Worm (Caenorhabditis elegans) whole organism, L1 larva: ENCODE results near the gene F10E9.3.
"Not testable (repeated sequence)": the region's sequence is repeated elsewhere in the genome, so short reads cannot be mapped to it uniquely, and the experiment has no call there.

Source experiments
- C04F5.9 ChIP-seq: sonication (generic microtip); optimal IDR thresholded peaks from 2 replicates; lab custom pipeline; 2016; ENCODE audit warnings: missing genetic modification characterization, missing compliant biosample characterization
- C34B4.2 ChIP-seq: sonication (generic microtip); optimal IDR thresholded peaks from 2 replicates; lab custom pipeline; 2017; ENCODE audit warnings: mild to moderate bottlenecking, missing genetic modification characterization, missing compliant biosample characterization
- Y116A8C.19 ChIP-seq: sonication (generic microtip); optimal IDR thresholded peaks from 2 replicates; lab custom pipeline; 2016; ENCODE audit warnings: missing compliant biosample characterization, missing genetic modification characterization, borderline replicate concordance
- aly-2 ChIP-seq: fragments of 150-350 bp; optimal IDR thresholded peaks from 2 replicates; lab custom pipeline; 2014; ENCODE audit warnings: missing biosample characterization, missing genetic modification characterization
- blmp-1 ChIP-seq: fragments of 150-350 bp; optimal IDR thresholded peaks from 2 replicates; lab custom pipeline; 2014; ENCODE audit warnings: missing biosample characterization, missing genetic modification characterization
- ceh-8 ChIP-seq: fragments of 200-800 bp; sonication (Bioruptor generic); optimal IDR thresholded peaks from 2 replicates; lab custom pipeline; 2018; ENCODE audit warnings: mild to moderate bottlenecking, missing genetic modification characterization, moderate library complexity, missing compliant biosample characterization
- ceh-82 ChIP-seq, 3 experiments: fragments of 150-350 bp in 1 of 3; sonication (generic microtip) in 2 of 3; optimal IDR thresholded peaks; 2 replicates each; lab custom pipeline; 2014 to 2017; ENCODE audit warnings: missing biosample characterization in 3 of 3, missing genetic modification characterization in 3 of 3
- ceh-88 ChIP-seq: fragments of 200-800 bp; sonication (Bioruptor generic); IDR thresholded peaks from 2 replicates; pipeline ENCODE4 v1.3.6; 2022; ENCODE audit warnings: missing genetic modification characterization, missing compliant biosample characterization
- dsc-1 ChIP-seq: sonication (generic microtip); optimal IDR thresholded peaks from 2 replicates; lab custom pipeline; 2016; ENCODE audit warnings: mild to moderate bottlenecking, missing genetic modification characterization, missing compliant biosample characterization
- elt-3 ChIP-seq, 6 experiments: fragments of 150-350 bp in 1 of 6; sonication (generic microtip); optimal IDR thresholded peaks; 2 replicates each; lab custom pipeline; 2017 to 2018; ENCODE audit warnings: missing biosample characterization in 6 of 6, missing genetic modification characterization in 6 of 6, inconsistent platforms in 1 of 6
- ets-5 ChIP-seq: fragments of 200-800 bp; sonication (Bioruptor generic); IDR thresholded peaks from 2 replicates; pipeline ENCODE4 v1.3.6; 2022; ENCODE audit warnings: missing genetic modification characterization, missing compliant biosample characterization
- fkh-4 ChIP-seq: sonication (generic microtip); optimal IDR thresholded peaks from 2 replicates; lab custom pipeline; 2016; ENCODE audit warnings: missing compliant biosample characterization, missing genetic modification characterization, borderline replicate concordance
- fkh-8 ChIP-seq: sonication (generic microtip); optimal IDR thresholded peaks from 2 replicates; lab custom pipeline; 2016; ENCODE audit warnings: mild to moderate bottlenecking, missing genetic modification characterization, missing compliant biosample characterization
- hlh-4 ChIP-seq: sonication (generic microtip); optimal IDR thresholded peaks from 2 replicates; lab custom pipeline; 2016; ENCODE audit warnings: mild to moderate bottlenecking, missing genetic modification characterization, missing compliant biosample characterization
- irx-1 ChIP-seq: sonication (generic microtip); optimal IDR thresholded peaks from 2 replicates; lab custom pipeline; 2016; ENCODE audit warnings: missing genetic modification characterization, missing compliant biosample characterization
- lin-15B ChIP-seq: fragments of 150-350 bp; sonication (generic microtip); optimal IDR thresholded peaks from 3 replicates; lab custom pipeline; 2014; ENCODE audit warnings: missing biosample characterization, missing genetic modification characterization
- lin-35 ChIP-seq, 2 experiments: fragments of 150-350 bp; optimal IDR thresholded peaks; 2 replicates each; lab custom pipeline; 2014; ENCODE audit warnings: missing biosample characterization in 2 of 2, missing genetic modification characterization in 2 of 2, missing genetic modification reagents in 2 of 2
- lsy-2 ChIP-seq, 2 experiments: fragments of 150-350 bp; optimal IDR thresholded peaks; 2 replicates each; lab custom pipeline; 2014; ENCODE audit warnings: missing biosample characterization in 2 of 2, missing genetic modification characterization in 2 of 2
- mab-9 ChIP-seq: fragments of 200-800 bp; sonication (Bioruptor generic); IDR thresholded peaks from 2 replicates; pipeline ENCODE4 v1.3.6; 2022; ENCODE audit warnings: missing genetic modification reagents, missing genetic modification characterization, missing compliant biosample characterization
- mep-1 ChIP-seq: fragments of 150-350 bp; optimal IDR thresholded peaks from 2 replicates; lab custom pipeline; 2014; ENCODE audit warnings: missing biosample characterization, missing genetic modification characterization
- nhr-12 ChIP-seq: sonication (generic microtip); optimal IDR thresholded peaks from 2 replicates; lab custom pipeline; 2017; ENCODE audit warnings: missing biosample characterization, missing genetic modification characterization
- nhr-237 ChIP-seq: fragments of 150-350 bp; optimal IDR thresholded peaks from 2 replicates; lab custom pipeline; 2014; ENCODE audit warnings: missing biosample characterization, missing genetic modification characterization
- nhr-76 ChIP-seq: sonication (generic microtip); optimal IDR thresholded peaks from 2 replicates; lab custom pipeline; 2017; ENCODE audit warnings: missing biosample characterization, missing genetic modification characterization
- nhr-77 ChIP-seq: fragments of 150-350 bp; optimal IDR thresholded peaks from 2 replicates; lab custom pipeline; 2014; ENCODE audit warnings: missing biosample characterization, missing genetic modification characterization
- nhr-90 ChIP-seq: sonication (generic microtip); optimal IDR thresholded peaks from 2 replicates; lab custom pipeline; 2016; ENCODE audit warnings: mild to moderate bottlenecking, missing genetic modification characterization, missing compliant biosample characterization; ENCODE audit not compliant: poor library complexity
- pax-3 ChIP-seq: fragments of 200-800 bp; sonication (Bioruptor generic); optimal IDR thresholded peaks from 2 replicates; lab custom pipeline; 2018; ENCODE audit warnings: mild to moderate bottlenecking, missing genetic modification characterization, moderate library complexity, missing compliant biosample characterization
- pqm-1 ChIP-seq: sonication (generic microtip); optimal IDR thresholded peaks from 3 replicates; lab custom pipeline; 2017; ENCODE audit warnings: missing biosample characterization, missing genetic modification characterization
- rnt-1 ChIP-seq: sonication (generic microtip); optimal IDR thresholded peaks from 2 replicates; lab custom pipeline; 2016; ENCODE audit warnings: mild to moderate bottlenecking, missing genetic modification characterization, moderate library complexity, missing compliant biosample characterization
- sptf-1 ChIP-seq: fragments of 150-350 bp; optimal IDR thresholded peaks from 2 replicates; lab custom pipeline; 2014; ENCODE audit warnings: missing biosample characterization, missing genetic modification characterization
- sup-37 ChIP-seq: fragments of 200-800 bp; sonication (Bioruptor generic); optimal IDR thresholded peaks from 2 replicates; lab custom pipeline; 2018; ENCODE audit warnings: mild to moderate bottlenecking, missing genetic modification characterization, missing compliant biosample characterization
- swsn-7 ChIP-seq: sonication (generic microtip); optimal IDR thresholded peaks from 2 replicates; lab custom pipeline; 2016; ENCODE audit warnings: missing genetic modification characterization, missing compliant biosample characterization
- tlp-1 ChIP-seq: fragments of 150-350 bp; optimal IDR thresholded peaks from 2 replicates; lab custom pipeline; 2014; ENCODE audit warnings: missing biosample characterization, missing genetic modification characterization
- unc-130 ChIP-seq: fragments of 150-350 bp; optimal IDR thresholded peaks from 2 replicates; lab custom pipeline; 2017; ENCODE audit warnings: missing biosample characterization, missing genetic modification characterization, inconsistent platforms
- unc-62 ChIP-seq: fragments of 150-350 bp; optimal IDR thresholded peaks from 2 replicates; lab custom pipeline; 2014; ENCODE audit warnings: missing biosample characterization, missing genetic modification reagents, missing genetic modification characterization
- unc-86 ChIP-seq: sonication (generic microtip); optimal IDR thresholded peaks from 2 replicates; lab custom pipeline; 2016; ENCODE audit warnings: missing genetic modification characterization, missing compliant biosample characterization
- unc-98 ChIP-seq: fragments of 200-800 bp; sonication (Bioruptor generic); IDR thresholded peaks from 2 replicates; pipeline ENCODE4 v1.3.6; 2022; ENCODE audit warnings: missing genetic modification characterization, missing compliant biosample characterization
- vab-15 ChIP-seq: sonication (generic microtip); optimal IDR thresholded peaks from 2 replicates; lab custom pipeline; 2017; ENCODE audit warnings: missing genotype, mild to moderate bottlenecking, missing genetic modification characterization, missing compliant biosample characterization
- xbp-1 ChIP-seq: sonication (generic microtip); optimal IDR thresholded peaks from 2 replicates; lab custom pipeline; 2016; ENCODE audit warnings: missing genetic modification characterization, missing compliant biosample characterization
- zag-1 ChIP-seq: fragments of 150-350 bp; optimal IDR thresholded peaks from 2 replicates; lab custom pipeline; 2014; ENCODE audit warnings: missing biosample characterization, missing genetic modification characterization
- zip-4 ChIP-seq: fragments of 200-800 bp; sonication (Bioruptor generic); optimal IDR thresholded peaks from 2 replicates; lab custom pipeline; 2018; ENCODE audit warnings: mild to moderate bottlenecking, missing genetic modification characterization, moderate library complexity, missing compliant biosample characterization
- ztf-11 ChIP-seq, 2 experiments: sonication (generic microtip); optimal IDR thresholded peaks; 2 replicates each; lab custom pipeline; 2016 to 2017; ENCODE audit warnings: missing genetic modification characterization in 2 of 2, missing biosample characterization in 1 of 2, missing compliant biosample characterization in 1 of 2

Gene F10E9.3

ce11 chrIII:8334432-8334831 lies 23.6 kb downstream of the F10E9.3 start, which contains the start of gene ZC262.4:
ZC262.4 (minus strand) TSS chrIII:8334532.
- TF ChIP-seq unc-62 (GFP tag; lab: Kevin White, UChicago): no peak
- TF ChIP-seq ceh-8: no peak
- no peak for TF ChIP-seq dsc-1 (tag; lab: Kevin White, UChicago)
- no peak for TF ChIP-seq ceh-88 (GFP tag; lab: Robert Waterston, UW)
- TF ChIP-seq unc-86 (tag; lab: Kevin White, UChicago): no peak
- TF ChIP-seq aly-2 (tag; lab: Kevin White, UChicago): no peak

- TF ChIP-seq lin-35 (GFP tag; optimal IDR thresholded peaks at IDR 0.05; lab: Kevin White, UChicago); nhr-237 (tag; lab: Kevin White, UChicago); ets-5 (GFP tag; lab: Robert Waterston, UW): not testable (repeated sequence)
Measured at ce11 chrIII:8339372-8339771, 28.6 kb downstream of the F10E9.3 start, which contains the start of gene clc-28. clc-28 (minus strand) TSS chrIII:8339472.

- not testable (repeated sequence) for TF ChIP-seq nhr-12, irx-1, zag-1 (tag; lab: Kevin White, UChicago)
- TF ChIP-seq, all 84 proteins: peak for 0; not testable (repeated sequence) for 84
Measured at ce11 chrIII:8344283-8344682, 33.5 kb downstream of the F10E9.3 start, which contains the start of gene ZC262.7. ZC262.7 (minus strand) TSS chrIII:8344336.

ce11 chrIII:8347822-8348221 lies 37.0 kb downstream of the F10E9.3 start, which contains the start of gene clc-29:
clc-29 (minus strand) TSS chrIII:8347922.
- TF ChIP-seq unc-98 (GFP tag; lab: Robert Waterston, UW); xbp-1 (tag; lab: Kevin White, UChicago); nhr-12 (tag; lab: Kevin White, UChicago): not testable (repeated sequence)
- TF ChIP-seq, all 84 proteins: peak for 0; not testable (repeated sequence) for 84

- TF ChIP-seq fkh-4 (tag; lab: Kevin White, UChicago): no peak
- TF ChIP-seq fkh-8 (tag; lab: Kevin White, UChicago): peak; percentile 67
- no peak for TF ChIP-seq pqm-1 (tag; lab: Kevin White, UChicago)
- peak in 1 of 6 experiments; percentile 13 for TF ChIP-seq elt-3 (tag; optimal IDR thresholded peaks at IDR 0.05; lab: Kevin White, UChicago)
- TF ChIP-seq pax-3: no peak
- no peak for TF ChIP-seq ceh-8
- TF ChIP-seq nhr-76 (tag; lab: Kevin White, UChicago): no peak
- no peak for TF ChIP-seq vab-15 (tag; lab: Kevin White, UChicago)
- peak; percentile 50 to 72 (median 58) for TF ChIP-seq ceh-82 (tag; optimal IDR thresholded peaks at IDR 0.05; lab: Kevin White, UChicago)
- peak; percentile 92 for TF ChIP-seq zip-4 (GFP tag; lab: Kevin White, UChicago)
- TF ChIP-seq nhr-77 (tag; lab: Kevin White, UChicago): no peak
- no peak for TF ChIP-seq sptf-1 (tag; lab: Kevin White, UChicago)
- no peak for TF ChIP-seq rnt-1 (tag; lab: Kevin White, UChicago)
- TF ChIP-seq C04F5.9 (tag; lab: Kevin White, UChicago): no peak
- no peak for TF ChIP-seq nhr-90 (tag; lab: Kevin White, UChicago)
- TF ChIP-seq C34B4.2: no peak
- TF ChIP-seq ztf-11 (tag; optimal IDR thresholded peaks at IDR 0.05; lab: Kevin White, UChicago): no peak
- TF ChIP-seq mep-1 (tag; lab: Kevin White, UChicago): peak; percentile 57
- no peak for TF ChIP-seq zag-1 (tag; lab: Kevin White, UChicago)
- peak; percentile 35 for TF ChIP-seq blmp-1
- TF ChIP-seq Y116A8C.19 (tag; lab: Kevin White, UChicago): no peak
- peak; percentile 60 to 70 for TF ChIP-seq lsy-2 (tag; optimal IDR thresholded peaks at IDR 0.05; lab: Kevin White, UChicago)
- no peak for TF ChIP-seq mab-9
- no peak for TF ChIP-seq ceh-88 (GFP tag; lab: Robert Waterston, UW)
- peak; percentile 2 for TF ChIP-seq swsn-7 (tag; lab: Kevin White, UChicago)
- TF ChIP-seq unc-62 (GFP tag; lab: Kevin White, UChicago): no peak
- TF ChIP-seq lin-15B (tag; lab: Kevin White, UChicago): peak; percentile 18
- TF ChIP-seq unc-130: peak; percentile 2
- peak; percentile 11 for TF ChIP-seq nhr-237 (tag; lab: Kevin White, UChicago)
- TF ChIP-seq hlh-4 (tag; lab: Kevin White, UChicago): no peak
- TF ChIP-seq tlp-1: no peak
- no peak for TF ChIP-seq nhr-12 (tag; lab: Kevin White, UChicago)
- TF ChIP-seq sup-37 (GFP tag; lab: Kevin White, UChicago): no peak
Measured at ce11 chrIII:8354644-8355461, 44.0 kb downstream of the F10E9.3 start, which contains the start of gene unc-116. unc-116 (minus strand) TSS chrIII:8355174.
